Worm (Caenorhabditis elegans) whole organism, L2 larva: ENCODE results near the gene btb-7.

Source experiments
- F13H6.1 ChIP-seq: sonication (generic microtip); optimal IDR thresholded peaks from 2 replicates; lab custom pipeline; 2016; ENCODE audit warnings: missing genetic modification characterization, missing compliant biosample characterization
- R02D3.7 ChIP-seq: fragments of 150-350 bp; optimal IDR thresholded peaks from 2 replicates; lab custom pipeline; 2014; ENCODE audit warnings: missing biosample characterization, missing genetic modification characterization
- ZK546.5 ChIP-seq: sonication (generic microtip); optimal IDR thresholded peaks from 2 replicates; lab custom pipeline; 2017; ENCODE audit warnings: missing biosample characterization, missing genetic modification characterization
- alr-1 ChIP-seq: fragments of 150-350 bp; optimal IDR thresholded peaks from 2 replicates; lab custom pipeline; 2014; ENCODE audit warnings: missing biosample characterization, missing genetic modification characterization
- ama-1 ChIP-seq: fragments of 150-350 bp; optimal IDR thresholded peaks from 2 replicates; lab custom pipeline; 2018; ENCODE audit warnings: inconsistent platforms
- blmp-1 ChIP-seq: sonication (generic microtip); optimal IDR thresholded peaks from 2 replicates; lab custom pipeline; 2017; ENCODE audit warnings: missing genetic modification characterization, mild to moderate bottlenecking, missing compliant biosample characterization, antibody characterized with exemption, moderate library complexity; ENCODE audit not compliant: insufficient read depth
- ceh-16 ChIP-seq: fragments of 150-350 bp; optimal IDR thresholded peaks from 2 replicates; lab custom pipeline; 2014; ENCODE audit warnings: missing biosample characterization, missing genetic modification characterization
- crh-2 ChIP-seq: sonication (generic microtip); optimal IDR thresholded peaks from 2 replicates; lab custom pipeline; 2017; ENCODE audit warnings: missing biosample characterization, missing genetic modification characterization
- dmd-4 ChIP-seq: sonication (generic microtip); optimal IDR thresholded peaks from 2 replicates; lab custom pipeline; 2017; ENCODE audit warnings: missing biosample characterization, missing genetic modification characterization
- egl-27 ChIP-seq: sonication (generic microtip); optimal IDR thresholded peaks from 3 replicates; lab custom pipeline; 2017; ENCODE audit warnings: missing biosample characterization, missing genetic modification reagents, missing genetic modification characterization
- elt-1 ChIP-seq: fragments of 150-350 bp; optimal IDR thresholded peaks from 2 replicates; lab custom pipeline; 2014; ENCODE audit warnings: missing biosample characterization, missing genetic modification characterization
- elt-3 ChIP-seq: sonication (generic microtip); optimal IDR thresholded peaks from 2 replicates; lab custom pipeline; 2017; ENCODE audit warnings: missing biosample characterization, missing genetic modification characterization
- gmeb-1 ChIP-seq: fragments of 150-350 bp; optimal IDR thresholded peaks from 2 replicates; lab custom pipeline; 2014; ENCODE audit warnings: missing biosample characterization, missing genetic modification characterization
- lin-13 ChIP-seq: fragments of 150-350 bp; optimal IDR thresholded peaks from 2 replicates; lab custom pipeline; 2014; ENCODE audit warnings: missing biosample characterization, missing genetic modification reagents, missing genetic modification characterization
- lin-39 ChIP-seq: fragments of 150-350 bp; optimal IDR thresholded peaks from 2 replicates; lab custom pipeline; 2014; ENCODE audit warnings: missing biosample characterization, missing genetic modification reagents, missing genetic modification characterization
- lsy-2 ChIP-seq, 2 experiments: fragments of 150-350 bp in 1 of 2; sonication (generic microtip) in 1 of 2; optimal IDR thresholded peaks; 2 replicates each; lab custom pipeline; 2014 to 2017; ENCODE audit warnings: missing biosample characterization in 2 of 2, missing genetic modification characterization in 2 of 2
- mbf-1 ChIP-seq: sonication (generic microtip); optimal IDR thresholded peaks from 2 replicates; lab custom pipeline; 2017; ENCODE audit warnings: missing biosample characterization, missing genetic modification characterization
- mdl-1 ChIP-seq, 2 experiments: fragments of 150-350 bp in 1 of 2; sonication (generic microtip) in 1 of 2; optimal IDR thresholded peaks; 2 replicates each; lab custom pipeline; 2017; ENCODE audit warnings: missing biosample characterization in 2 of 2, missing genetic modification characterization in 2 of 2
- nhr-10 ChIP-seq: sonication (generic microtip); optimal IDR thresholded peaks from 2 replicates; lab custom pipeline; 2017; ENCODE audit warnings: missing biosample characterization, missing genetic modification characterization
- nhr-12 ChIP-seq: fragments of 150-350 bp; optimal IDR thresholded peaks from 2 replicates; lab custom pipeline; 2014; ENCODE audit warnings: missing biosample characterization, missing genetic modification characterization
- nhr-21 ChIP-seq: fragments of 150-350 bp; optimal IDR thresholded peaks from 2 replicates; lab custom pipeline; 2014; ENCODE audit warnings: missing biosample characterization, missing genetic modification characterization
- nhr-237 ChIP-seq: fragments of 150-350 bp; optimal IDR thresholded peaks from 2 replicates; lab custom pipeline; 2014; ENCODE audit warnings: missing biosample characterization, missing genetic modification characterization
- nhr-25 ChIP-seq: fragments of 150-350 bp; sonication (generic microtip); optimal IDR thresholded peaks from 3 replicates; lab custom pipeline; 2014; ENCODE audit warnings: missing biosample characterization, missing genetic modification characterization
- nhr-6 ChIP-seq: fragments of 150-350 bp; optimal IDR thresholded peaks from 2 replicates; lab custom pipeline; 2014; ENCODE audit warnings: missing biosample characterization, missing genetic modification characterization
- peb-1 ChIP-seq: fragments of 150-350 bp; optimal IDR thresholded peaks from 2 replicates; lab custom pipeline; 2014; ENCODE audit warnings: missing biosample characterization, missing genetic modification characterization
- skn-1 ChIP-seq: sonication (generic microtip); optimal IDR thresholded peaks from 2 replicates; lab custom pipeline; 2017; ENCODE audit warnings: missing biosample characterization, missing genetic modification characterization
- sma-3 ChIP-seq: sonication (generic microtip); optimal IDR thresholded peaks from 2 replicates; lab custom pipeline; 2016; ENCODE audit warnings: missing genetic modification reagents, missing genetic modification characterization, missing compliant biosample characterization
- sma-9 ChIP-seq, 2 experiments: fragments of 150-350 bp in 1 of 2; sonication (generic microtip) in 1 of 2; optimal IDR thresholded peaks; 2 replicates each; lab custom pipeline; 2014 to 2016; ENCODE audit warnings: missing genetic modification characterization in 2 of 2, mild to moderate bottlenecking in 1 of 2, missing biosample characterization in 1 of 2, missing compliant biosample characterization in 1 of 2, missing genetic modification reagents in 1 of 2, moderate library complexity in 1 of 2
- snpc-4 ChIP-seq: fragments of 150-350 bp; optimal IDR thresholded peaks from 2 replicates; lab custom pipeline; 2014; ENCODE audit warnings: missing biosample characterization, missing genetic modification characterization
- unc-39 ChIP-seq: fragments of 150-350 bp; optimal IDR thresholded peaks from 2 replicates; lab custom pipeline; 2014; ENCODE audit warnings: missing biosample characterization, missing genetic modification characterization
- unc-62 ChIP-seq: fragments of 150-350 bp; optimal IDR thresholded peaks from 2 replicates; lab custom pipeline; 2014; ENCODE audit warnings: missing biosample characterization, missing genetic modification reagents, missing genetic modification characterization
- zag-1 ChIP-seq: fragments of 150-350 bp; optimal IDR thresholded peaks from 2 replicates; lab custom pipeline; 2014; ENCODE audit warnings: missing biosample characterization, missing genetic modification characterization
- ztf-1 ChIP-seq: fragments of 200-800 bp; sonication (Bioruptor generic); conservative IDR thresholded peaks from 2 replicates; pipeline ENCODE4 v1.3.6; 2022; ENCODE audit warnings: missing genetic modification characterization, missing compliant biosample characterization
- ztf-11 ChIP-seq: sonication (generic microtip); optimal IDR thresholded peaks from 2 replicates; lab custom pipeline; 2017; ENCODE audit warnings: missing biosample characterization, missing genetic modification characterization

The btb-7 gene

ce11 chrII:1744183-1744582, 31.1 kb downstream of the btb-7 start, which contains the start of gene clec-19:
TSS of gene clec-19 (plus strand) at chrII:1744483.
- no peak for TF ChIP-seq sma-3 (GFP tag; lab: Kevin White, UChicago)
- no peak for TF ChIP-seq R02D3.7 (tag; lab: Kevin White, UChicago)
- TF ChIP-seq dmd-4 (tag; lab: Kevin White, UChicago) = no peak
- TF ChIP-seq gmeb-1 = no peak
- no peak for TF ChIP-seq ama-1 (lab: Kevin White, UChicago)
- TF ChIP-seq nhr-25 (tag; lab: Kevin White, UChicago) = no peak
- no peak for TF ChIP-seq zag-1

- no peak for TF ChIP-seq elt-1
- TF ChIP-seq R02D3.7 (tag; lab: Kevin White, UChicago) = no peak
- no peak for TF ChIP-seq mdl-1 (tag; optimal IDR thresholded peaks at IDR 0.05; lab: Kevin White, UChicago)
- TF ChIP-seq blmp-1 (tag; lab: Kevin White, UChicago) = no peak
- TF ChIP-seq ama-1 (lab: Kevin White, UChicago) = no peak
- TF ChIP-seq nhr-237 = no peak
- TF ChIP-seq egl-27 = no peak
- TF ChIP-seq ceh-16 (tag; lab: Kevin White, UChicago) = no peak
- TF ChIP-seq dmd-4 (tag; lab: Kevin White, UChicago) = no peak
- TF ChIP-seq ZK546.5 (tag; lab: Kevin White, UChicago) = no peak
- no peak for TF ChIP-seq ztf-1 (GFP tag; lab: Robert Waterston, UW)
- TF ChIP-seq unc-62 (GFP tag; lab: Kevin White, UChicago) = no peak
- TF ChIP-seq peb-1 (tag; lab: Kevin White, UChicago) = no peak
- TF ChIP-seq lin-13 (GFP tag; lab: Kevin White, UChicago) = no peak
- TF ChIP-seq alr-1 (tag; lab: Kevin White, UChicago) = no peak
- no peak for TF ChIP-seq lsy-2 (tag; optimal IDR thresholded peaks at IDR 0.05; lab: Kevin White, UChicago)
- TF ChIP-seq snpc-4 = no peak
- TF ChIP-seq nhr-12 = no peak
- TF ChIP-seq lin-39 (tag; lab: Kevin White, UChicago) = no peak
Observed at ce11 chrII:1750413-1750812, 37.4 kb downstream of the btb-7 start, which contains the start of the genes F36H5.13 and F36H5.8. TSS of gene F36H5.13 (minus strand) at chrII:1750513. TSS of gene F36H5.8 (minus strand) at chrII:1750686.

- no peak for TF ChIP-seq sma-3 (GFP tag; lab: Kevin White, UChicago)
- TF ChIP-seq lin-39 (tag; lab: Kevin White, UChicago) = no peak
- TF ChIP-seq F13H6.1 (tag; lab: Kevin White, UChicago) = no peak
- TF ChIP-seq skn-1 (tag; lab: Kevin White, UChicago) = no peak
- no peak for TF ChIP-seq ZK546.5 (tag; lab: Kevin White, UChicago)
- TF ChIP-seq crh-2 (tag; lab: Kevin White, UChicago) = no peak
- no peak for TF ChIP-seq elt-3 (tag; lab: Kevin White, UChicago)
- no peak for TF ChIP-seq ztf-11 (tag; lab: Kevin White, UChicago)
- no peak for TF ChIP-seq mdl-1 (tag; optimal IDR thresholded peaks at IDR 0.05; lab: Kevin White, UChicago)
- no peak for TF ChIP-seq nhr-21
- no peak for TF ChIP-seq unc-62 (GFP tag; lab: Kevin White, UChicago)
- no peak for TF ChIP-seq peb-1 (tag; lab: Kevin White, UChicago)
- no peak for TF ChIP-seq nhr-25 (tag; lab: Kevin White, UChicago)
- no peak for TF ChIP-seq mbf-1 (tag; lab: Kevin White, UChicago)
- no peak for TF ChIP-seq nhr-12
- TF ChIP-seq nhr-6 (tag; lab: Kevin White, UChicago) = no peak
- TF ChIP-seq lin-13 (GFP tag; lab: Kevin White, UChicago) = no peak
- no peak for TF ChIP-seq sma-9 (GFP tag; optimal IDR thresholded peaks at IDR 0.05; lab: Kevin White, UChicago)
- no peak for TF ChIP-seq sma-9 (tag; optimal IDR thresholded peaks at IDR 0.05; lab: Kevin White, UChicago)
- TF ChIP-seq R02D3.7 (tag; lab: Kevin White, UChicago) = no peak
Observed at ce11 chrII:1752990-1753389, 40.0 kb downstream of the btb-7 start, which contains the start of gene F36H5.9. TSS of gene F36H5.9 (minus strand) at chrII:1753090.

ce11 chrII:1756072-1756471, 43.0 kb downstream of the btb-7 start, which contains the start of gene F36H5.17:
TSS of gene F36H5.17 (minus strand) at chrII:1756172.
- TF ChIP-seq nhr-10 (no peak), unc-39 (tag; lab: Kevin White, UChicago) (no peak), sma-3 (GFP tag; lab: Kevin White, UChicago) (no peak), nhr-25 (tag; lab: Kevin White, UChicago) (no peak)
